Worm (Caenorhabditis elegans): ENCODE data around the gene Y46E12A.5.

Gene Y46E12A.5

DNA sequence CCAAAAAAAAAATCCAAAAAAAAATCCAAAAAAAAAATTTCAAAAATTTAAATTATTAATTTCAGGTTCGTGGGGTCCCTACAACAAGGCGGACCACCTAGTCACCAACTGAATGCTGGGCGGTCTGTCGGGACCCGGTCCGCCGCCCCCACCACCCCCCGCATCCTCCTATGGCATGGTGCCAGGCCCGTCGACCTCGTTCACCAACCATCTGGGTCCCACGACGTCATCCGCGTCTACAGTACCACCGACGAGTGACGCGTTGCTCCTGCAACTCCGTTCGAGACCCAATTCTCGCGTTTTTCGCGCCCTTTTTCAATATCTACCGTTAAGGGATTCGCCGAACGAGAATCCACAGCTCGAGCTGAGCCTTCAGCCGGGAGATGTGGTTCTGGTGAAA is 30.9 kb upstream of the Y46E12A.5 start:
- TF ChIP-seq mbf-1 (tag; optimal IDR thresholded peaks at IDR 0.05) (no peak), ama-1 (optimal IDR thresholded peaks at IDR 0.05) (no peak), nhr-25 (tag; optimal IDR thresholded peaks at IDR 0.05) (no peak), unc-39 (tag; optimal IDR thresholded peaks at IDR 0.05) (no peak), ceh-16 (tag; optimal IDR thresholded peaks at IDR 0.05) (no peak), lin-11 (tag; optimal IDR thresholded peaks at IDR 0.05) (no peak), R02D3.7 (tag; optimal IDR thresholded peaks at IDR 0.05) (no peak), mdl-1 (tag; optimal IDR thresholded peaks at IDR 0.05) (no peak), nhr-10 (tag; optimal IDR thresholded peaks at IDR 0.05) (no peak), ceh-82 (tag; optimal IDR thresholded peaks at IDR 0.05) (no peak), nhr-6 (tag; optimal IDR thresholded peaks at IDR 0.05) (no peak), egl-27 (tag; optimal IDR thresholded peaks at IDR 0.05) (no peak), nhr-11 (tag; optimal IDR thresholded peaks at IDR 0.05) (no peak), ztf-4 (tag; optimal IDR thresholded peaks at IDR 0.05) (no peak), sma-9 (GFP tag; optimal IDR thresholded peaks at IDR 0.05) (no peak), sma-9 (tag; optimal IDR thresholded peaks at IDR 0.05) (no peak), dmd-4 (tag; optimal IDR thresholded peaks at IDR 0.05) (no peak), Y55F3AM.14 (GFP tag; optimal IDR thresholded peaks at IDR 0.05) (no peak), blmp-1 (tag; optimal IDR thresholded peaks at IDR 0.05; ENCODE audit: insufficient read depth) (no peak), sma-3 (GFP tag; optimal IDR thresholded peaks at IDR 0.05) (no peak)

DNA sequence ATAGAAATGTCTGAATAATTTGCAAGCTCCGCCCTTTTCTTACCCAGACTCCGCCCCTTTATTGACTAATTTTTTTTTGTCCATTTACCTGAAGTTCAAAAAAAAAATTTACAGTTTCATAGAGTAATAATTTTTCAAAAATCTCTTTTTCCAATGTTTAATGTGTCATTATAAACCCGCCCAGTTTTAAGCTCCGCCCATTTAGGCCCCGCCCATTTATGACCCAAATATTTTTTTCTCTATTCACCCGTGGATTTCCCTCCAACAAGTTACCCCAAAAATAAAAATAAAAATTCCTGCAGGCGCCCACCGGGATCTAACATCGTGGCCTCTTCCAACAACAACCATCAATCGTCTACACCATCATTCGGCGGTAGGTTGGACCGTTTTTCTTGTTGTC is 30.0 kb upstream of the Y46E12A.5 start, which contains the start of gene rimb-1:
Gene rimb-1, plus strand, starts transcription at position 301 of the 400 bp plus-strand sequence.
- TF ChIP-seq gmeb-1 (tag; optimal IDR thresholded peaks at IDR 0.05) (no peak), dmd-4 (tag; optimal IDR thresholded peaks at IDR 0.05) (no peak), skn-1 (tag; optimal IDR thresholded peaks at IDR 0.05) (no peak), R02D3.7 (tag; optimal IDR thresholded peaks at IDR 0.05) (no peak), unc-62 (GFP tag; optimal IDR thresholded peaks at IDR 0.05) (no peak), elt-1 (tag; optimal IDR thresholded peaks at IDR 0.05) (no peak), ama-1 (optimal IDR thresholded peaks at IDR 0.05) (no peak), aly-2 (tag; optimal IDR thresholded peaks at IDR 0.05) (no peak), zag-1 (tag; optimal IDR thresholded peaks at IDR 0.05) (no peak), snpc-4 (tag; optimal IDR thresholded peaks at IDR 0.05) (no peak), nhr-129 (tag; optimal IDR thresholded peaks at IDR 0.05) (no peak), ceh-82 (tag; optimal IDR thresholded peaks at IDR 0.05) (no peak), Y55F3AM.14 (GFP tag; optimal IDR thresholded peaks at IDR 0.05) (no peak), lin-39 (tag; optimal IDR thresholded peaks at IDR 0.05) (no peak), nhr-21 (tag; optimal IDR thresholded peaks at IDR 0.05) (no peak), egl-27 (tag; optimal IDR thresholded peaks at IDR 0.05) (no peak)

- TF ChIP-seq sma-9 (GFP tag; optimal IDR thresholded peaks at IDR 0.05) (peak; percentile 20), sma-9 (tag; optimal IDR thresholded peaks at IDR 0.05) (no peak), alr-1 (tag; optimal IDR thresholded peaks at IDR 0.05) (no peak), snpc-4 (tag; optimal IDR thresholded peaks at IDR 0.05) (peak; percentile 13), mab-5 (tag; optimal IDR thresholded peaks at IDR 0.05) (no peak), unc-39 (tag; optimal IDR thresholded peaks at IDR 0.05) (no peak), elt-1 (tag; optimal IDR thresholded peaks at IDR 0.05) (no peak), elt-3 (tag; optimal IDR thresholded peaks at IDR 0.05) (no peak), nhr-11 (tag; optimal IDR thresholded peaks at IDR 0.05) (no peak), nhr-10 (tag; optimal IDR thresholded peaks at IDR 0.05) (no peak), lin-39 (tag; optimal IDR thresholded peaks at IDR 0.05) (no peak), gmeb-1 (tag; optimal IDR thresholded peaks at IDR 0.05) (no peak), lin-13 (GFP tag; optimal IDR thresholded peaks at IDR 0.05) (peak; percentile 24), unc-55 (GFP tag; optimal IDR thresholded peaks at IDR 0.05) (peak; percentile 84), ztf-4 (tag; optimal IDR thresholded peaks at IDR 0.05) (no peak), ceh-82 (tag; optimal IDR thresholded peaks at IDR 0.05) (peak; percentile 17), crh-2 (tag; optimal IDR thresholded peaks at IDR 0.05) (peak; percentile 22), nhr-12 (tag; optimal IDR thresholded peaks at IDR 0.05) (no peak), ceh-16 (tag; optimal IDR thresholded peaks at IDR 0.05) (no peak), R02D3.7 (tag; optimal IDR thresholded peaks at IDR 0.05) (no peak), Y55F3AM.14 (GFP tag; optimal IDR thresholded peaks at IDR 0.05) (peak; percentile 30), sma-3 (GFP tag; optimal IDR thresholded peaks at IDR 0.05) (no peak), nhr-129 (tag; optimal IDR thresholded peaks at IDR 0.05) (peak; percentile 66), sem-4 (tag; optimal IDR thresholded peaks at IDR 0.05) (no peak), ztf-1 (GFP tag; conservative IDR thresholded peaks at IDR 0.05) (no peak), zag-1 (tag; optimal IDR thresholded peaks at IDR 0.05) (peak; percentile 83), nhr-237 (tag; optimal IDR thresholded peaks at IDR 0.05) (no peak), nhr-25 (tag; optimal IDR thresholded peaks at IDR 0.05) (no peak), aly-2 (tag; optimal IDR thresholded peaks at IDR 0.05) (no peak), nhr-77 (tag; optimal IDR thresholded peaks at IDR 0.05) (no peak), mdl-1 (tag; optimal IDR thresholded peaks at IDR 0.05) (peak in 1 of 2 experiments; percentile 51), ama-1 (optimal IDR thresholded peaks at IDR 0.05) (no peak), blmp-1 (tag; optimal IDR thresholded peaks at IDR 0.05; ENCODE audit: insufficient read depth) (no peak), ztf-11 (tag; optimal IDR thresholded peaks at IDR 0.05) (no peak), nhr-6 (tag; optimal IDR thresholded peaks at IDR 0.05) (no peak), ZK546.5 (tag; optimal IDR thresholded peaks at IDR 0.05) (no peak), dmd-4 (tag; optimal IDR thresholded peaks at IDR 0.05) (no peak), lsy-2 (tag; optimal IDR thresholded peaks at IDR 0.05) (peak; percentile 39 to 74), skn-1 (tag; optimal IDR thresholded peaks at IDR 0.05) (no peak), fos-1 (tag; optimal IDR thresholded peaks at IDR 0.05) (no peak), nhr-23 (tag; optimal IDR thresholded peaks at IDR 0.05) (no peak), unc-62 (GFP tag; optimal IDR thresholded peaks at IDR 0.05) (no peak), lin-11 (tag; optimal IDR thresholded peaks at IDR 0.05) (peak; percentile 62)
These were observed 27.7 kb upstream of the Y46E12A.5 start for ce11 chrIII:1785776-1786175.

Data from whole organism, L2 larva.